Worm (Caenorhabditis elegans): ENCODE data around the gene eef-1A.1.
A peak's percentile ranks its signal among the peaks of the same experiment; 100 is the strongest.

ce11 chrIII:6961937-6962504, 9.5 kb downstream of the eef-1A.1 start, which contains the start of the genes rpn-6.1 and F57B9.1:
- TF ChIP-seq ceh-82 (tag; optimal IDR thresholded peaks at IDR 0.05) (no peak), F37D6.2 (tag; optimal IDR thresholded peaks at IDR 0.05) (no peak), lin-15B (tag; optimal IDR thresholded peaks at IDR 0.05) (no peak), nhr-76 (tag; optimal IDR thresholded peaks at IDR 0.05) (no peak), nhr-28 (tag; optimal IDR thresholded peaks at IDR 0.05) (peak; percentile 68), attf-4 (tag; optimal IDR thresholded peaks at IDR 0.05) (no peak), nhr-25 (tag; optimal IDR thresholded peaks at IDR 0.05; ENCODE audit: borderline replicate concordance, insufficient read depth) (no peak), lsy-2 (tag; optimal IDR thresholded peaks at IDR 0.05) (peak in 1 of 2 experiments; percentile 78), aha-1 (tag) (peak; percentile 12), unc-62 (GFP tag; optimal IDR thresholded peaks at IDR 0.05 in 1 of 2) (no peak), unc-62 (tag; optimal IDR thresholded peaks at IDR 0.05) (no peak)
